Worm (Caenorhabditis elegans) whole organism, mixed stage, embryonic: ENCODE data around the gene rskd-1.

ENCODE experiments used
- M03D4.4 ChIP-seq: sonication (generic microtip); optimal IDR thresholded peaks from 2 replicates; lab custom pipeline; 2017; ENCODE audit warnings: mild to moderate bottlenecking, missing genetic modification characterization, missing compliant biosample characterization
- bed-3 ChIP-seq: fragments of 200-800 bp; sonication (Bioruptor generic); optimal IDR thresholded peaks from 3 replicates; lab custom pipeline; 2018; ENCODE audit warnings: mild to moderate bottlenecking, missing genetic modification characterization, moderate library complexity, missing compliant biosample characterization
- blmp-1 ChIP-seq: fragments of 150-350 bp; optimal IDR thresholded peaks from 2 replicates; lab custom pipeline; 2014; ENCODE audit warnings: missing biosample characterization, missing genetic modification characterization
- ceh-39 ChIP-seq: fragments of 150-350 bp; optimal IDR thresholded peaks from 2 replicates; lab custom pipeline; 2014; ENCODE audit warnings: missing biosample characterization, missing genetic modification characterization
- ceh-83 ChIP-seq: fragments of 200-800 bp; sonication (Bioruptor generic); optimal IDR thresholded peaks from 2 replicates; lab custom pipeline; 2018; ENCODE audit warnings: mild to moderate bottlenecking, missing genetic modification characterization, missing compliant biosample characterization
- ces-1 ChIP-seq: fragments of 150-350 bp; optimal IDR thresholded peaks from 2 replicates; lab custom pipeline; 2014; ENCODE audit warnings: missing biosample characterization, missing genetic modification reagents, missing genetic modification characterization
- cnd-1 ChIP-seq: fragments of 200-800 bp; sonication (Bioruptor generic); optimal IDR thresholded peaks from 2 replicates; lab custom pipeline; 2018; ENCODE audit warnings: mild to moderate bottlenecking, missing genetic modification characterization, missing compliant biosample characterization
- drap-1 ChIP-seq: fragments of 200-800 bp; sonication (Bioruptor generic); optimal IDR thresholded peaks from 3 replicates; lab custom pipeline; 2018; ENCODE audit warnings: mild to moderate bottlenecking, missing genetic modification characterization, missing compliant biosample characterization
- elt-1 ChIP-seq: sonication (generic microtip); optimal IDR thresholded peaks from 2 replicates; lab custom pipeline; 2017; ENCODE audit warnings: missing genetic modification characterization, mild to moderate bottlenecking, missing compliant biosample characterization, antibody characterized with exemption, moderate library complexity, borderline replicate concordance; ENCODE audit not compliant: insufficient read depth
- flh-1 ChIP-seq: fragments of 200-800 bp; sonication (Bioruptor generic); optimal IDR thresholded peaks from 2 replicates; lab custom pipeline; 2018; ENCODE audit warnings: mild to moderate bottlenecking, missing genetic modification characterization, moderate library complexity, missing compliant biosample characterization
- ham-2 ChIP-seq: fragments of 200-800 bp; sonication (Bioruptor generic); optimal IDR thresholded peaks from 2 replicates; lab custom pipeline; 2018; ENCODE audit warnings: mild to moderate bottlenecking, missing genetic modification characterization, missing compliant biosample characterization
- hlh-1 ChIP-seq: fragments of 150-350 bp; optimal IDR thresholded peaks from 2 replicates; lab custom pipeline; 2014; ENCODE audit warnings: missing biosample characterization, missing genetic modification reagents, missing genetic modification characterization
- lin-13 ChIP-seq: fragments of 150-350 bp; optimal IDR thresholded peaks from 2 replicates; lab custom pipeline; 2014; ENCODE audit warnings: missing biosample characterization, missing genetic modification characterization
- lin-32 ChIP-seq: fragments of 200-800 bp; sonication (Bioruptor generic); optimal IDR thresholded peaks from 2 replicates; lab custom pipeline; 2018; ENCODE audit warnings: mild to moderate bottlenecking, missing genetic modification characterization, missing compliant biosample characterization
- lsy-2 ChIP-seq: fragments of 150-350 bp; optimal IDR thresholded peaks from 2 replicates; lab custom pipeline; 2014; ENCODE audit warnings: missing biosample characterization, missing genetic modification characterization
- mep-1 ChIP-seq: fragments of 150-350 bp; optimal IDR thresholded peaks from 2 replicates; lab custom pipeline; 2017; ENCODE audit warnings: missing biosample characterization, missing genetic modification reagents, missing genetic modification characterization, inconsistent platforms
- mls-2 ChIP-seq: sonication (generic microtip); optimal IDR thresholded peaks from 2 replicates; lab custom pipeline; 2016; ENCODE audit warnings: mild to moderate bottlenecking, missing genetic modification characterization, moderate library complexity, missing compliant biosample characterization
- nhr-12 ChIP-seq: fragments of 150-350 bp; optimal IDR thresholded peaks from 2 replicates; lab custom pipeline; 2014; ENCODE audit warnings: missing biosample characterization, missing genetic modification characterization
- nhr-237 ChIP-seq: fragments of 150-350 bp; optimal IDR thresholded peaks from 2 replicates; lab custom pipeline; 2014; ENCODE audit warnings: missing biosample characterization, missing genetic modification characterization
- nhr-28 ChIP-seq: fragments of 150-350 bp; optimal IDR thresholded peaks from 2 replicates; lab custom pipeline; 2014; ENCODE audit warnings: missing biosample characterization, missing genetic modification characterization
- nhr-76 ChIP-seq: sonication (generic microtip); optimal IDR thresholded peaks from 2 replicates; lab custom pipeline; 2017; ENCODE audit warnings: missing biosample characterization, missing genetic modification characterization
- sem-2 ChIP-seq: fragments of 200-800 bp; sonication (Bioruptor generic); optimal IDR thresholded peaks from 2 replicates; lab custom pipeline; 2018; ENCODE audit warnings: mild to moderate bottlenecking, missing genetic modification characterization, missing compliant biosample characterization
- snpc-4 ChIP-seq: fragments of 150-350 bp; optimal IDR thresholded peaks from 2 replicates; lab custom pipeline; 2014; ENCODE audit warnings: missing biosample characterization, missing genetic modification characterization
- sptf-1 ChIP-seq: sonication (generic microtip); optimal IDR thresholded peaks from 2 replicates; lab custom pipeline; 2017; ENCODE audit warnings: mild to moderate bottlenecking, missing genetic modification characterization, moderate library complexity, missing compliant biosample characterization
- tbx-8 ChIP-seq: fragments of 200-800 bp; sonication (Bioruptor generic); optimal IDR thresholded peaks from 2 replicates; lab custom pipeline; 2018; ENCODE audit warnings: mild to moderate bottlenecking, missing genetic modification characterization, moderate library complexity, missing compliant biosample characterization
- unc-39 ChIP-seq: fragments of 150-350 bp; optimal IDR thresholded peaks from 2 replicates; lab custom pipeline; 2014; ENCODE audit warnings: missing biosample characterization, missing genetic modification characterization
- unc-62 ChIP-seq: fragments of 150-350 bp; optimal IDR thresholded peaks from 2 replicates; lab custom pipeline; 2014; ENCODE audit warnings: missing biosample characterization, missing genetic modification reagents, missing genetic modification characterization
- ztf-11 ChIP-seq: fragments of 150-350 bp; optimal IDR thresholded peaks from 2 replicates; lab custom pipeline; 2014; ENCODE audit warnings: missing biosample characterization, missing genetic modification characterization

Gene rskd-1

DNA sequence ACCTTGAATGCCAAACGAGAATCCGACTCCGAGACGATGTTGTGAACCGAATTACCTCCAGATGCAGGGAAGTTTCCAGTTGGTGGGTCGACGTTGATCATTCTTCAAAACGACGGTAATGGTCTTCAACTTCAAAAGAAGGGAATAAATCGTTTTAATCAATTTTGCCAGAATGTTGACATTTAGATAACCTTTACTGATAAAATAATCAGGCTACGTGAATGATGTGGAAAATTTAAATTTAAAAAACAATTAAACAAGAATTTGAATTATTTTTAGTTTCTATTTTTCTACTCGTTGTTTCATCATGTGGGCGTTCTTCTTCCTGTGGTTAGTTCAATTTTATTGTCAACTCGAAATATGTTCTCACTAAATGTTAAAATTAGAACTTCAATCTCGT lies 24.7 kb downstream of the rskd-1 start, which contains the start of gene ssp-35:
TSS of gene ssp-35 (minus strand) at position 101 of the 400 bp plus-strand sequence.
- no peak for TF ChIP-seq hlh-1 (tag; lab: Kevin White, UChicago)
- no peak for TF ChIP-seq blmp-1

DNA sequence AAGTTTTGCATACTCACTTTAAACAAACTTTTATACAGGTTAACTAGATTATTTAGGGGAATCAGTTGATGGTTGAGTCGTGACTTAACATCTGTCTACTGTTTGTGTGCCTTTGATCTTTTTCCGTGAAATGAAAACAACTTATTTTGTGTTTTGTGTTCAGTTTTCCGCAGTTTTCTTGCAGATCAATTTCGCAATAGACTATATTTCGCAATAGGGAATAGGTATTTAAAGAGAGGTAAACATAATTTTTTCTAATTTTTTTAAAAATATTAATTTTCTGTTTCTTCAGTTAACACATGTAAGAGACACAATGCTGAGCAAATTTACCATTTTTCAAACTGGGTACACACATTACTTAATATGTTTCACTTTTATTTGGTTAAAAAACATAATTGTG lies 27.0 kb downstream of the rskd-1 start, which contains the start of gene tbb-6:
TSS of gene tbb-6 (plus strand) at position 155 of the 400 bp plus-strand sequence.
- TF ChIP-seq snpc-4 (no peak), sptf-1 (tag; lab: Kevin White, UChicago) (no peak), ceh-39 (tag; lab: Kevin White, UChicago) (no peak), nhr-28 (tag; lab: Kevin White, UChicago) (no peak), lin-32 (no peak), lsy-2 (tag; lab: Kevin White, UChicago) (no peak), tbx-8 (GFP tag; lab: Kevin White, UChicago) (no peak), ceh-83 (GFP tag; lab: Kevin White, UChicago) (no peak), M03D4.4 (tag; lab: Kevin White, UChicago) (no peak), nhr-76 (tag; lab: Kevin White, UChicago) (no peak), bed-3 (GFP tag; lab: Kevin White, UChicago) (no peak), unc-62 (GFP tag; lab: Kevin White, UChicago) (no peak), unc-39 (tag; lab: Kevin White, UChicago) (no peak), blmp-1 (no peak), sem-2 (GFP tag; lab: Kevin White, UChicago) (no peak)
- TF ChIP-seq, all 35 proteins: peak for 0

DNA sequence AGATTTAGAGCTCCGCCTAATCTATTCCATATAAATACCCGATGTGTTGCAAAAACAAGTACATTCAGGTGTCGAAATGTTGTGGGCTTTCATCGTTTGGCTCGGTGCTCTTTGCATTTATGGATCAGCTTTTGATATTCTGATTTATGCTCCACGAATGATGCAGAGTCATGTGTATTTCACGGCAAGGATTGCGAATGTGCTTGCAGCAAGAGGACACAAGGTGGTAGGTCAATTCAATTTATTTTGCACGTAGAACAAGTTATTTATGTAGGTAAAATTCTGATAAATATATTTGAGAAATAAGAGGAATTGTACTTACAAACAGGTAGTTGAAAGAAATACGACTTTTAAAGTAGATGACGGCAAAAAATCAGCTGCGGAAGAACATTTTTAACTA lies 29.5 kb downstream of the rskd-1 start, which contains the start of gene ugt-56:
TSS of gene ugt-56 (plus strand) at position 61 of the 400 bp plus-strand sequence.
- TF ChIP-seq lin-13 (tag; lab: Kevin White, UChicago): no peak
- no peak for TF ChIP-seq nhr-237 (tag; lab: Kevin White, UChicago)
- no peak for TF ChIP-seq mep-1 (tag; lab: Kevin White, UChicago)
- TF ChIP-seq elt-1: no peak
- TF ChIP-seq sem-2 (GFP tag; lab: Kevin White, UChicago): no peak
- TF ChIP-seq flh-1 (GFP tag; lab: Kevin White, UChicago): no peak
- no peak for TF ChIP-seq ceh-39 (tag; lab: Kevin White, UChicago)
- no peak for TF ChIP-seq ham-2 (GFP tag; lab: Kevin White, UChicago)
- TF ChIP-seq ztf-11: no peak
- no peak for TF ChIP-seq drap-1 (GFP tag; lab: Kevin White, UChicago)
- TF ChIP-seq M03D4.4 (tag; lab: Kevin White, UChicago): no peak
- no peak for TF ChIP-seq sptf-1 (tag; lab: Kevin White, UChicago)
- TF ChIP-seq ces-1 (GFP tag; lab: Kevin White, UChicago): no peak

DNA sequence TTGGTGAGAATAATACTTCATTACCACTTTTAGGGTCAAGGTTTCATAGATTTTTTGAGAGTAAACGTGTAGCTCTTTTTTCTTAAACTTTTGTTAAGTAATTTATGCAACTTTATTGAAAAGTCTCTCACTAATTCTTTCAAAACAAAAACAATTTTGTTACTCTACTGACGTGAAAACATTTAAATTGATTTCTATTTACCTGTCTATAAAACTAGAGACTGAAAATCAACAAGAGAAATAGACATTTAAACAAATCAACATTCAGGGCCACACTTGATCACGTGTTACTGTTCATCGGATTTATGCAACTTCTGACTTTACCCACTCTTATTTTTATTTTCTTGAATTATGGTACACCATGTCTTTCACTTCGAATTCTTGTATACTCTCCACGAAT lies 32.0 kb downstream of the rskd-1 start, which contains the start of gene ugt-55:
TSS of gene ugt-55 (plus strand) at position 301 of the 400 bp plus-strand sequence.
- TF ChIP-seq mls-2 (tag; lab: Kevin White, UChicago) (no peak), hlh-1 (tag; lab: Kevin White, UChicago) (no peak), cnd-1 (tag; lab: Kevin White, UChicago) (no peak), ceh-39 (tag; lab: Kevin White, UChicago) (no peak), nhr-12 (tag; lab: Kevin White, UChicago) (no peak)

DNA sequence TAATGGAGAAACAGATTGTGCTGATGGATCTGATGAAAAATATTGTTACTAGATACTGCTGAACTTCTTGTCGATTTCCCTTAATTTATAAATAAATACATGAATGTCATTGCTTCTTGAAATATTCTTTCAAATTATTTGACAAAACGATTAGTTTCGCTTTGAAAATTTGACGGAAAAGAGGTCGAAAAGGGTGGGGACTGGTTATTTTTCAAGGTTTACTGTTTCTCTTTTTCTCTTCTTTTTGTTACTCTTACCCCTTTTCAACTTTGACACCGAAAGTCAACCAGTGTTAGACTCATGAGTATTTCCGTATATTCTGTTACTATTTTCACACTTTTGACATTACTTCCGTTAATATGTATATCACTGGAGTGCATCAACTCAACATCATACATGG lies 33.1 kb downstream of the rskd-1 start, which contains the start of gene T04H1.12:
TSS of gene T04H1.12 (plus strand) at position 301 of the 400 bp plus-strand sequence.
- TF ChIP-seq sem-2 (GFP tag; lab: Kevin White, UChicago) (no peak), elt-1 (no peak), ceh-83 (GFP tag; lab: Kevin White, UChicago) (no peak)
- TF ChIP-seq, all 35 proteins: peak for 0

DNA sequence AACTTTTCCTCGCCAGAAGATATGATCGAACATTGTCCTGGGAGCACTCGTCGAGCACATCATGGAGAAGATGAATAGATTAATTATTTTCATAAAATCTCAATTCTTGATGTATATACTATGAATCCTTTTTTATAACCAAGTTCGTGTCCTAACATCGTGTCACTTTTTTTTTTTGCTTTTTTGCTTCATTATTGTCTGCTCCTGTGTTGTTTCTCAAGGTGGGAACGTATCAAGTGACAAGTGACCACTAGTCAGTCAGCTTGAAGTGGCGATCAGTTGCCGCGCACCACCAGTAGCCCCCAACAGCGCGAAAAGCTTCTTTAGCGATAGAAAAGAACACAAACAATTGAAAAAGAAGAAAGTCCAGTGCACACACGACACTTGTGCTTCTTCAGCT lies 36.1 kb downstream of the rskd-1 start, which contains the start of gene lrx-1:
TSS of gene lrx-1 (plus strand) at position 301 of the 400 bp plus-strand sequence.
- TF ChIP-seq ham-2 (GFP tag; lab: Kevin White, UChicago) (no peak), nhr-28 (tag; lab: Kevin White, UChicago) (no peak), M03D4.4 (tag; lab: Kevin White, UChicago) (no peak), mep-1 (tag; lab: Kevin White, UChicago) (no peak), lin-32 (no peak), nhr-12 (tag; lab: Kevin White, UChicago) (no peak), mls-2 (tag; lab: Kevin White, UChicago) (no peak), ceh-83 (GFP tag; lab: Kevin White, UChicago) (no peak), bed-3 (GFP tag; lab: Kevin White, UChicago) (no peak), hlh-1 (tag; lab: Kevin White, UChicago) (no peak)
